Worm (Caenorhabditis elegans): Measurements from ENCODE around the gene Y75B8A.44.

Y75B8A.44 gene

ce11 chrIII:12160929-12161328 lies 33.4 kb upstream of the Y75B8A.44 start:
- TF ChIP-seq nfya-2 (GFP tag; IDR thresholded peaks at IDR 0.05) (0 out of 2 replicates have a peak, but pooled peaks have one; percentile 54), lir-1 (GFP tag; conservative IDR thresholded peaks at IDR 0.05) (no peak), atf-7 (tag; optimal IDR thresholded peaks at IDR 0.05) (no peak), F37B4.10 (GFP tag; IDR thresholded peaks at IDR 0.05) (no peak), nfyb-1 (GFP tag; IDR thresholded peaks at IDR 0.05) (0 out of 2 replicates have a peak, but pooled peaks have one; percentile 21), mel-28 (tag; optimal IDR thresholded peaks at IDR 0.05; ENCODE audit: borderline replicate concordance) (no peak), Y95B8A.8 (GFP tag; IDR thresholded peaks at IDR 0.05) (0 out of 2 replicates have a peak, but pooled peaks have one; percentile 26), zfh-2 (GFP tag; conservative IDR thresholded peaks at IDR 0.05) (0 out of 2 replicates have a peak, but pooled peaks have one; percentile 40), K11D2.4 (GFP tag; IDR thresholded peaks at IDR 0.05) (no peak), B0336.3 (GFP tag; IDR thresholded peaks at IDR 0.05) (no peak), T07F8.4 (tag; optimal IDR thresholded peaks at IDR 0.05) (no peak), C06A6.2 (GFP tag; conservative IDR thresholded peaks at IDR 0.05) (no peak), F39B2.1 (GFP tag; IDR thresholded peaks at IDR 0.05) (no peak), D2030.7 (GFP tag; IDR thresholded peaks at IDR 0.05) (no peak), nhr-179 (tag; optimal IDR thresholded peaks at IDR 0.05) (no peak), F23B12.7 (tag; optimal IDR thresholded peaks at IDR 0.05; ENCODE audit: insufficient read depth) (no peak), lin-54 (GFP tag; optimal IDR thresholded peaks at IDR 0.05) (no peak), let-607 (tag; optimal IDR thresholded peaks at IDR 0.05) (no peak), nhr-27 (tag; optimal IDR thresholded peaks at IDR 0.05) (no peak), mcd-1 (GFP tag; IDR thresholded peaks at IDR 0.05) (no peak), ztf-28 (GFP tag; IDR thresholded peaks at IDR 0.05) (no peak), hlh-12 (tag; optimal IDR thresholded peaks at IDR 0.05) (no peak), lin-40 (tag; optimal IDR thresholded peaks at IDR 0.05) (no peak), ceh-100 (GFP tag; IDR thresholded peaks at IDR 0.05) (no peak), nhr-80 (tag; optimal IDR thresholded peaks at IDR 0.05) (no peak), ceh-27 (GFP tag; optimal IDR thresholded peaks at IDR 0.05) (no peak), ccch-3 (GFP tag; optimal IDR thresholded peaks at IDR 0.05) (no peak), Y67H2A.10 (GFP tag; conservative IDR thresholded peaks at IDR 0.05) (no peak), nfya-1 (tag; optimal IDR thresholded peaks at IDR 0.05; ENCODE audit: borderline replicate concordance, insufficient read depth) (no peak), attf-6 (GFP tag; IDR thresholded peaks at IDR 0.05) (no peak)

- TF ChIP-seq nfyb-1 (GFP tag; IDR thresholded peaks at IDR 0.05) (peak; percentile 51; the same call in 1 of the 2 replicates), chd-7 (tag; optimal IDR thresholded peaks at IDR 0.05) (no peak), ceh-27 (GFP tag; optimal IDR thresholded peaks at IDR 0.05) (no peak)
These were observed 29.9 kb upstream of the Y75B8A.44 start for ce11 chrIII:12164414-12164813.

- TF ChIP-seq let-607 (tag; optimal IDR thresholded peaks at IDR 0.05) (no peak), snpc-3.4 (tag; optimal IDR thresholded peaks at IDR 0.05) (no peak), attf-5 (GFP tag; optimal IDR thresholded peaks at IDR 0.05) (no peak), madf-6 (GFP tag; IDR thresholded peaks at IDR 0.05) (no peak), F23B12.7 (tag; optimal IDR thresholded peaks at IDR 0.05; ENCODE audit: insufficient read depth) (no peak), F52B5.7 (tag; optimal IDR thresholded peaks at IDR 0.05) (peak; percentile 27), dox-1 (GFP tag; IDR thresholded peaks at IDR 0.05) (0 out of 2 replicates have a peak, but pooled peaks have one; percentile 26), madf-10 (tag; optimal IDR thresholded peaks at IDR 0.05) (no peak), nfya-2 (GFP tag; IDR thresholded peaks at IDR 0.05) (no peak), unc-130 (GFP tag; optimal IDR thresholded peaks at IDR 0.05) (no peak), ztf-22 (GFP tag; optimal IDR thresholded peaks at IDR 0.05) (no peak), hmg-20 (GFP tag; IDR thresholded peaks at IDR 0.05) (no peak), egrh-3 (GFP tag; IDR thresholded peaks at IDR 0.05) (peak; percentile 73), zfh-2 (GFP tag; conservative IDR thresholded peaks at IDR 0.05) (peak; percentile 80), C17E4.6 (GFP tag; IDR thresholded peaks at IDR 0.05) (no peak), repo-1 (tag; optimal IDR thresholded peaks at IDR 0.05) (no peak)
These were observed 29.0 kb upstream of the Y75B8A.44 start for ce11 chrIII:12165305-12165704.
